Worm (Caenorhabditis elegans): ENCODE data around the gene T04C12.1.

- TF ChIP-seq cog-1 (tag; optimal IDR thresholded peaks at IDR 0.05) (no peak), klf-2 (GFP tag; conservative IDR thresholded peaks at IDR 0.05) (no peak), ref-1 (GFP tag; conservative IDR thresholded peaks at IDR 0.05) (no peak), tab-1 (GFP tag; IDR thresholded peaks at IDR 0.05) (no peak), T22C8.4 (GFP tag; IDR thresholded peaks at IDR 0.05) (no peak)
Observed at ce11 chrV:11013179-11013578, 45.9 kb downstream of the T04C12.1 start.

Data from whole organism, midembryonic.